Worm (Caenorhabditis elegans) whole organism, L4/young adult: ENCODE results near the gene acr-8.

ENCODE experiments used
- W03F9.2 ChIP-seq: fragments of 150-350 bp; optimal IDR thresholded peaks from 2 replicates; lab custom pipeline; 2014; ENCODE audit warnings: missing biosample characterization, missing genetic modification characterization
- dao-5 ChIP-seq: sonication (generic microtip); optimal IDR thresholded peaks from 2 replicates; lab custom pipeline; 2016; ENCODE audit warnings: missing genotype, missing genetic modification characterization, moderate library complexity, missing compliant biosample characterization
- him-1 ChIP-seq: sonication (generic microtip); optimal IDR thresholded peaks from 2 replicates; lab custom pipeline; 2016; ENCODE audit warnings: missing genotype, missing genetic modification reagents, missing genetic modification characterization, missing compliant biosample characterization

DNA sequence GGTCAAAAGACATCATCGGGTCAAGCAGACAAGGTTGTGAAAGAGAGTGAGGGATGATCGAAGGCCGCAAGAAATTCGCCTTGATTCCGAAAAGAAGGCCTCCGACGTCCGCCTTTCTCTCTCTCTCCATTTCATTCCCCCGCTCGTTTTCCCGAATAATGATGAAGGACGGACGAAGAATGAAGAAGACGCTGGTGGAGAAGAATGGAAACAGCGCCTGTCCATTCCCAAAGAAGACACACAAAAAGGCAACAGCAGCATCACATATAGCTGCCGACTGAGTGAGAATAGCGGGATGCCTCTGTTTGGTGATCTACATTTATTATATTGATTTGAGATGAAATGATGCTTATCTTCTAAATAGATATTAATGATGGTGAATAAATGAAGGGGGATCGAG lies 16.7 kb downstream of the acr-8 start:
- TF ChIP-seq W03F9.2 (tag; lab: Kevin White, UChicago), result no peak
- no peak for TF ChIP-seq him-1
- TF ChIP-seq dao-5 (tag; lab: Kevin White, UChicago), result no peak
